Worm (Caenorhabditis elegans) whole organism, midembryonic: Measurements from ENCODE around the gene F13A2.9.

Source experiments
- T22C8.4 ChIP-seq: fragments of 200-800 bp; sonication (Bioruptor generic); IDR thresholded peaks from 2 replicates; pipeline ENCODE4 v1.3.6; 2022; ENCODE audit warnings: missing genetic modification characterization, missing compliant biosample characterization
- cog-1 ChIP-seq: sonication (generic microtip); optimal IDR thresholded peaks from 2 replicates; lab custom pipeline; 2016; ENCODE audit warnings: missing genetic modification characterization, missing compliant biosample characterization
- flt-1 ChIP-seq: fragments of 200-800 bp; sonication (Bioruptor generic); IDR thresholded peaks from 2 replicates; pipeline ENCODE4 v1.3.6; 2022; ENCODE audit warnings: missing genetic modification characterization, missing compliant biosample characterization
- klf-2 ChIP-seq: fragments of 200-800 bp; sonication (Bioruptor generic); conservative IDR thresholded peaks from 2 replicates; pipeline ENCODE4 v1.3.6; 2022; ENCODE audit warnings: missing genetic modification reagents, missing genetic modification characterization, missing compliant biosample characterization
- med-1 ChIP-seq: sonication (generic microtip); optimal IDR thresholded peaks from 2 replicates; lab custom pipeline; 2017; ENCODE audit warnings: missing genetic modification characterization, mild to moderate bottlenecking, missing compliant biosample characterization, antibody characterized with exemption, missing genetic modification reagents; ENCODE audit not compliant: insufficient read depth
- tab-1 ChIP-seq: fragments of 200-800 bp; sonication (Bioruptor generic); IDR thresholded peaks from 2 replicates; pipeline ENCODE4 v1.3.6; 2022; ENCODE audit warnings: missing genetic modification characterization, missing compliant biosample characterization

DNA sequence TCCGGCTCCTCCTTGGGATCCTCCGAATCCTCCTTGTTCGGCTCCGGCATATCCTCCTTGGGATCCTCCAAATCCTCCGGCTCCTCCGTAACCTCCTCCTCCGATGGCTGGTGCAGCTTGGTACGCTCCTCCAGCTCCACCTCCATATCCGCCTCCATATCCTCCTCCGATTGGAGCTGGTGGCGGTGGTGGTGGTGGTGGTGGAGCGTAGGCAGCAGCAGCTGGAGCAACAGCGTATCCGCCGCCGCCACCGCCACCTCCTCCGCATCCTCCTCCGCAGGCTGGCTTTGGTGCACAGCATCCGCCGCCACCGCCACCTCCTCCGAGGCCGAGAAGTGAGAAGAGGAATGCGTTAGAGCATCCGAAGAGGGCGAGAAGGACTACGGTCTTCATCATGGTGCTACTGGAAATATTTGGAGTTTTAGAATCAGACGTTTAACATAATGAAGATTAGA lies 45.5 kb upstream of the F13A2.9 start, which contains the start of gene Y47D7A.15:
- 0 out of 2 replicates have a peak, but pooled peaks have one; percentile 39 for TF ChIP-seq flt-1 (GFP tag; lab: Robert Waterston, UW)
- TF ChIP-seq klf-2 (GFP tag; lab: Robert Waterston, UW) = no peak
- TF ChIP-seq cog-1 (tag; lab: Kevin White, UChicago) = no peak
- no peak for TF ChIP-seq tab-1 (GFP tag; lab: Robert Waterston, UW)
- TF ChIP-seq med-1 (GFP tag; lab: Kevin White, UChicago) = no peak
- TF ChIP-seq T22C8.4 = no peak
